Fruit fly (Drosophila melanogaster) whole organism, wandering third instar larva: ENCODE measurements around the gene Rint1.

ENCODE experiments used
- Abd-B ChIP-seq: fragments of >200 bp; optimal IDR thresholded peaks from 2 replicates; lab custom pipeline; 2017; ENCODE audit warnings: missing biosample characterization, missing genetic modification characterization
- CG9705 ChIP-seq: fragments of 200-800 bp; sonication (Bioruptor generic); optimal IDR thresholded peaks from 2 replicates; lab custom pipeline; 2018; ENCODE audit warnings: missing biosample characterization, mild to moderate bottlenecking, missing genetic modification characterization
- CrebA ChIP-seq: fragments of 200-800 bp; sonication (Bioruptor generic); optimal IDR thresholded peaks from 2 replicates; lab custom pipeline; 2016; ENCODE audit warnings: missing biosample characterization, mild to moderate bottlenecking, missing genetic modification characterization, borderline replicate concordance
- Dif ChIP-seq: fragments of 200-275, 200-300 bp; sonication (Bioruptor generic); optimal IDR thresholded peaks from 2 replicates; lab custom pipeline; 2018; ENCODE audit warnings: missing biosample characterization, missing genetic modification characterization; ENCODE audit not compliant: partially characterized antibody
- GATAd ChIP-seq: sonication (Bioruptor generic); optimal IDR thresholded peaks from 2 replicates; lab custom pipeline; 2016; ENCODE audit warnings: missing biosample characterization, missing genetic modification characterization
- HLH106 ChIP-seq: fragments of 200-800 bp; optimal IDR thresholded peaks from 3 replicates; lab custom pipeline; 2019; ENCODE audit warnings: missing biosample characterization, mild to moderate bottlenecking, missing genetic modification characterization, moderate library complexity
- Hnf4 ChIP-seq: fragments of 200-800 bp; sonication (Bioruptor generic); optimal IDR thresholded peaks from 2 replicates; lab custom pipeline; 2016; ENCODE audit warnings: missing biosample characterization, mild to moderate bottlenecking, missing genetic modification characterization
- Hr78 ChIP-seq: fragments of >200 bp; optimal IDR thresholded peaks from 2 replicates; lab custom pipeline; 2017; ENCODE audit warnings: missing biosample characterization, missing genetic modification characterization
- Hr83 ChIP-seq: fragments of 200-300 bp; sonication (Bioruptor generic); optimal IDR thresholded peaks from 2 replicates; lab custom pipeline; 2016; ENCODE audit warnings: missing biosample characterization, mild to moderate bottlenecking, missing genetic modification characterization, moderate library complexity; ENCODE audit not compliant: poor library complexity, severe bottlenecking
- Jra ChIP-seq: sonication (Bioruptor generic); optimal IDR thresholded peaks from 2 replicates; lab custom pipeline; 2016; ENCODE audit warnings: missing biosample characterization, missing genetic modification characterization
- Mio ChIP-seq: sonication (Bioruptor generic); optimal IDR thresholded peaks from 2 replicates; lab custom pipeline; 2016; ENCODE audit warnings: missing biosample characterization, missing genetic modification characterization
- Myc ChIP-seq: fragments of >200 bp; optimal IDR thresholded peaks from 2 replicates; lab custom pipeline; 2017
- N ChIP-seq: fragments of >200 bp; optimal IDR thresholded peaks from 2 replicates; lab custom pipeline; 2018; ENCODE audit warnings: missing biosample characterization, missing external identifiers, missing genetic modification characterization
- OdsH ChIP-seq: fragments of 200-800 bp; sonication (Bioruptor generic); optimal IDR thresholded peaks from 2 replicates; lab custom pipeline; 2016; ENCODE audit warnings: missing biosample characterization, mild to moderate bottlenecking, missing genetic modification characterization
- Rel ChIP-seq, 2 experiments: fragments of 200-800 bp; sonication (Bioruptor generic) in 1 of 2; optimal IDR thresholded peaks; 2 replicates in 1 of 2; 3 replicates in 1 of 2; lab custom pipeline; 2016 to 2019; ENCODE audit warnings: mild to moderate bottlenecking in 2 of 2, missing biosample characterization in 2 of 2, missing genetic modification characterization in 2 of 2, moderate library complexity in 1 of 2
- Sp1 ChIP-seq: fragments of 200-800 bp; sonication (Bioruptor generic); optimal IDR thresholded peaks from 3 replicates; lab custom pipeline; 2019; ENCODE audit warnings: missing biosample characterization, mild to moderate bottlenecking, missing genetic modification characterization, moderate library complexity
- Vsx2 ChIP-seq: fragments of 200-300, 225-300 bp; sonication (Bioruptor generic); optimal IDR thresholded peaks from 2 replicates; lab custom pipeline; 2018; ENCODE audit warnings: missing biosample characterization, missing genetic modification characterization; ENCODE audit not compliant: partially characterized antibody
- br ChIP-seq: fragments of 200-800 bp; sonication (Bioruptor generic); optimal IDR thresholded peaks from 2 replicates; lab custom pipeline; 2016; ENCODE audit warnings: missing biosample characterization, missing genetic modification characterization
- brk ChIP-seq: fragments of 200-800 bp; sonication (Bioruptor generic); optimal IDR thresholded peaks from 2 replicates; lab custom pipeline; 2016; ENCODE audit warnings: missing biosample characterization, mild to moderate bottlenecking, missing genetic modification characterization
- dsf ChIP-seq: sonication (Bioruptor generic); optimal IDR thresholded peaks from 2 replicates; lab custom pipeline; 2016; ENCODE audit warnings: missing biosample characterization, missing genetic modification characterization, borderline replicate concordance
- ey ChIP-seq: fragments of 200-800 bp; sonication (Bioruptor generic); optimal IDR thresholded peaks from 2 replicates; lab custom pipeline; 2016; ENCODE audit warnings: missing biosample characterization, missing genetic modification characterization
- foxo ChIP-seq, 2 experiments: fragments of 200-800 bp; sonication (Bioruptor generic); optimal IDR thresholded peaks; 2 replicates in 1 of 2; 3 replicates in 1 of 2; lab custom pipeline; 2016 to 2017; ENCODE audit warnings: missing biosample characterization in 2 of 2, missing genetic modification characterization in 2 of 2
- fru ChIP-seq: fragments of 200-800 bp; sonication (Bioruptor generic); optimal IDR thresholded peaks from 3 replicates; lab custom pipeline; 2016; ENCODE audit warnings: missing biosample characterization, mild to moderate bottlenecking, missing genetic modification characterization
- h ChIP-seq: fragments of 200-800 bp; sonication (Bioruptor generic); optimal IDR thresholded peaks from 3 replicates; lab custom pipeline; 2016; ENCODE audit warnings: missing biosample characterization, mild to moderate bottlenecking, missing genetic modification characterization
- jim ChIP-seq: fragments of 175-275, 200-325 bp; sonication (Bioruptor generic); optimal IDR thresholded peaks from 2 replicates; lab custom pipeline; 2016; ENCODE audit warnings: missing biosample characterization, mild to moderate bottlenecking, missing genetic modification characterization
- lola ChIP-seq: fragments of >200 bp; optimal IDR thresholded peaks from 2 replicates; lab custom pipeline; 2017; ENCODE audit warnings: missing biosample characterization, missing genetic modification characterization
- pan ChIP-seq: fragments of >200 bp; optimal IDR thresholded peaks from 2 replicates; lab custom pipeline; 2017
- rgr ChIP-seq: fragments of 200-800 bp; sonication (Bioruptor generic); optimal IDR thresholded peaks from 3 replicates; lab custom pipeline; 2016; ENCODE audit warnings: missing biosample characterization, mild to moderate bottlenecking, missing genetic modification characterization
- sage ChIP-seq: fragments of 200-800 bp; sonication (Bioruptor generic); optimal IDR thresholded peaks from 2 replicates; lab custom pipeline; 2016; ENCODE audit warnings: missing biosample characterization, mild to moderate bottlenecking, missing genetic modification characterization
- sv ChIP-seq: fragments of 200-800 bp; sonication (Bioruptor generic); optimal IDR thresholded peaks from 3 replicates; lab custom pipeline; 2016; ENCODE audit warnings: missing biosample characterization, missing genetic modification characterization
- tai ChIP-seq: sonication (Bioruptor generic); optimal IDR thresholded peaks from 2 replicates; lab custom pipeline; 2016; ENCODE audit warnings: missing biosample characterization, missing genetic modification characterization
- usp ChIP-seq: fragments of >200 bp; optimal IDR thresholded peaks from 2 replicates; lab custom pipeline; 2017; ENCODE audit warnings: missing biosample characterization, missing genetic modification characterization
- woc ChIP-seq: sonication (Bioruptor generic); optimal IDR thresholded peaks from 2 replicates; lab custom pipeline; 2016; ENCODE audit warnings: missing biosample characterization, mild to moderate bottlenecking, missing genetic modification characterization

Rint1 gene

dm6 chr3L:7334990-7335389 is 11.6 kb downstream of the Rint1 start, which contains the start of the genes wrm1 and wrm2:
TSS of gene wrm1 (minus strand) at chr3L:7335226.
TSS of gene wrm2 (minus strand) at chr3L:7335226.
- TF ChIP-seq rgr (GFP tag; lab: Kevin White, UChicago), result peak; percentile 62
- TF ChIP-seq Sp1, result peak; percentile 17
- no peak for TF ChIP-seq Rel (GFP tag; optimal IDR thresholded peaks at IDR 0.05; lab: Kevin White, UChicago)
- peak; percentile 2 for TF ChIP-seq Rel (tag; optimal IDR thresholded peaks at IDR 0.05; lab: Kevin White, UChicago)
- peak; percentile 53 for TF ChIP-seq Hr83
- no peak for TF ChIP-seq brk
- peak; percentile 2 for TF ChIP-seq sv

- no peak for TF ChIP-seq fru (GFP tag; lab: Kevin White, UChicago)
- no peak for TF ChIP-seq Abd-B (GFP tag; lab: Kevin White, UChicago)
- TF ChIP-seq jim (GFP tag; lab: Kevin White, UChicago), result no peak
- TF ChIP-seq usp, result no peak
- no peak for TF ChIP-seq Sp1
- no peak for TF ChIP-seq Hnf4 (GFP tag; lab: Kevin White, UChicago)
- peak; percentile 63 for TF ChIP-seq rgr (GFP tag; lab: Kevin White, UChicago)
- no peak for TF ChIP-seq sage
- no peak for TF ChIP-seq Vsx2 (GFP tag; lab: Kevin White, UChicago)
- TF ChIP-seq OdsH (GFP tag; lab: Kevin White, UChicago), result peak; percentile 12
- TF ChIP-seq Hr78, result no peak
- TF ChIP-seq dsf, result no peak
- TF ChIP-seq br, result no peak
- TF ChIP-seq GATAd (GFP tag; lab: Kevin White, UChicago), result no peak
- TF ChIP-seq foxo (GFP tag; optimal IDR thresholded peaks at IDR 0.05; lab: Kevin White, UChicago), result no peak
- TF ChIP-seq Dif (GFP tag; lab: Kevin White, UChicago), result no peak
- no peak for TF ChIP-seq CrebA
- TF ChIP-seq HLH106 (tag; lab: Kevin White, UChicago), result peak; percentile 6
- TF ChIP-seq CG9705, result peak; percentile 7
- TF ChIP-seq pan, result no peak
Measured at dm6 chr3L:7338786-7339185, 15.4 kb downstream of the Rint1 start.

dm6 chr3L:7339216-7339742 is 15.9 kb downstream of the Rint1 start, which contains the start of the genes lark and eco:
TSS of gene lark (plus strand) at chr3L:7339266.
TSS of gene eco (minus strand) at chr3L:7339340.
- TF ChIP-seq pan (no peak), Mio (GFP tag; lab: Kevin White, UChicago) (no peak), Rel (GFP tag; optimal IDR thresholded peaks at IDR 0.05; lab: Kevin White, UChicago) (no peak), Rel (tag; optimal IDR thresholded peaks at IDR 0.05; lab: Kevin White, UChicago) (peak; percentile 20), Sp1 (peak; percentile 26), Hr83 (peak; percentile 12), Myc (lab: Kevin White, UChicago) (no peak), woc (no peak)

- TF ChIP-seq Jra (GFP tag; lab: Kevin White, UChicago) (no peak), rgr (GFP tag; lab: Kevin White, UChicago) (no peak), OdsH (GFP tag; lab: Kevin White, UChicago) (no peak), N (GFP tag; lab: Kevin White, UChicago) (no peak), foxo (GFP tag; optimal IDR thresholded peaks at IDR 0.05; lab: Kevin White, UChicago) (no peak), Vsx2 (GFP tag; lab: Kevin White, UChicago) (no peak), dsf (no peak), br (no peak), ey (GFP tag; lab: Kevin White, UChicago) (no peak), pan (no peak), sv (no peak), HLH106 (tag; lab: Kevin White, UChicago) (no peak), sage (no peak), h (GFP tag; lab: Kevin White, UChicago) (no peak), lola (GFP tag; lab: Kevin White, UChicago) (no peak), jim (GFP tag; lab: Kevin White, UChicago) (no peak), tai (GFP tag; lab: Kevin White, UChicago) (no peak), CrebA (no peak), CG9705 (no peak)
Measured at dm6 chr3L:7344001-7344400, 20.6 kb downstream of the Rint1 start.
